Worm (Caenorhabditis elegans): ENCODE measurements around the gene lact-7.

The lact-7 gene

ce11 chrX:11743723-11744122 is 15.2 kb upstream of the lact-7 start:
- TF ChIP-seq aly-1 (tag; optimal IDR thresholded peaks at IDR 0.05) (no peak), F13C5.2 (tag; optimal IDR thresholded peaks at IDR 0.05) (no peak), scrt-1 (GFP tag; IDR thresholded peaks at IDR 0.05) (no peak), ama-1 (optimal IDR thresholded peaks at IDR 0.05) (no peak), B0310.2 (tag; optimal IDR thresholded peaks at IDR 0.05) (no peak), ceh-36 (tag; optimal IDR thresholded peaks at IDR 0.05) (no peak), pes-1 (GFP tag; IDR thresholded peaks at IDR 0.05) (no peak), hnd-1 (tag; optimal IDR thresholded peaks at IDR 0.05) (no peak), hmbx-1 (tag; optimal IDR thresholded peaks at IDR 0.05) (no peak), tbx-11 (GFP tag; IDR thresholded peaks at IDR 0.05) (no peak), flt-1 (GFP tag; IDR thresholded peaks at IDR 0.05) (no peak)

- TF ChIP-seq pes-1 (GFP tag; IDR thresholded peaks at IDR 0.05) (no peak), scrt-1 (GFP tag; IDR thresholded peaks at IDR 0.05) (no peak), hnd-1 (tag; optimal IDR thresholded peaks at IDR 0.05) (no peak), aly-1 (tag; optimal IDR thresholded peaks at IDR 0.05) (no peak), tbx-37 (GFP tag; conservative IDR thresholded peaks at IDR 0.05) (no peak), tbx-11 (GFP tag; IDR thresholded peaks at IDR 0.05) (no peak), tra-4 (tag; optimal IDR thresholded peaks at IDR 0.05) (no peak)
Observed at ce11 chrX:11745821-11746485, 13.0 kb upstream of the lact-7 start, which contains the start of gene C40H5.2. Gene C40H5.2 (plus strand): TSS chrX:11746076.

- TF ChIP-seq tra-4 (tag; optimal IDR thresholded peaks at IDR 0.05) (no peak), ceh-13 (GFP tag; optimal IDR thresholded peaks at IDR 0.05) (no peak), flt-1 (GFP tag; IDR thresholded peaks at IDR 0.05) (no peak), ama-1 (optimal IDR thresholded peaks at IDR 0.05) (no peak), ceh-36 (tag; optimal IDR thresholded peaks at IDR 0.05) (no peak), hnd-1 (tag; optimal IDR thresholded peaks at IDR 0.05) (no peak), F13C5.2 (tag; optimal IDR thresholded peaks at IDR 0.05) (no peak), ets-7 (tag; optimal IDR thresholded peaks at IDR 0.05) (no peak), scrt-1 (GFP tag; IDR thresholded peaks at IDR 0.05) (no peak), pes-1 (GFP tag; IDR thresholded peaks at IDR 0.05) (no peak), hmbx-1 (tag; optimal IDR thresholded peaks at IDR 0.05) (no peak), tbx-37 (GFP tag; conservative IDR thresholded peaks at IDR 0.05) (no peak), sea-1 (GFP tag; conservative IDR thresholded peaks at IDR 0.05) (no peak), B0310.2 (tag; optimal IDR thresholded peaks at IDR 0.05) (no peak), tbx-11 (GFP tag; IDR thresholded peaks at IDR 0.05) (no peak), hmg-4 (GFP tag; optimal IDR thresholded peaks at IDR 0.05) (no peak)
Observed at ce11 chrX:11752289-11752688, 6.6 kb upstream of the lact-7 start.

- no peak for TF ChIP-seq ets-7 (tag; optimal IDR thresholded peaks at IDR 0.05)
Observed at ce11 chrX:11753155-11753554, 5.8 kb upstream of the lact-7 start.

ce11 chrX:11757666-11758065 is 1.2 kb upstream of the lact-7 start:
- peak; percentile 73 for TF ChIP-seq ceh-13 (GFP tag; optimal IDR thresholded peaks at IDR 0.05)
- TF ChIP-seq tbx-11 (GFP tag; IDR thresholded peaks at IDR 0.05): peak; percentile 84
- peak; percentile 46 for TF ChIP-seq tra-4 (tag; optimal IDR thresholded peaks at IDR 0.05)
- peak; percentile 90 for TF ChIP-seq scrt-1 (GFP tag; IDR thresholded peaks at IDR 0.05)
- TF ChIP-seq ama-1 (optimal IDR thresholded peaks at IDR 0.05): no peak
- peak; percentile 87 for TF ChIP-seq flt-1 (GFP tag; IDR thresholded peaks at IDR 0.05)
- TF ChIP-seq aly-1 (tag; optimal IDR thresholded peaks at IDR 0.05): peak; percentile 80
- TF ChIP-seq sea-1 (GFP tag; conservative IDR thresholded peaks at IDR 0.05): peak; percentile 93
- peak; percentile 73 for TF ChIP-seq ets-7 (tag; optimal IDR thresholded peaks at IDR 0.05)
- peak; percentile 81 for TF ChIP-seq hnd-1 (tag; optimal IDR thresholded peaks at IDR 0.05)
- TF ChIP-seq ceh-36 (tag; optimal IDR thresholded peaks at IDR 0.05): peak; percentile 86
- peak; percentile 63 for TF ChIP-seq hmbx-1 (tag; optimal IDR thresholded peaks at IDR 0.05)
- peak; percentile 69 for TF ChIP-seq B0310.2 (tag; optimal IDR thresholded peaks at IDR 0.05)
- peak; percentile 88 for TF ChIP-seq tbx-37 (GFP tag; conservative IDR thresholded peaks at IDR 0.05)
- TF ChIP-seq hmg-4 (GFP tag; optimal IDR thresholded peaks at IDR 0.05): no peak
- TF ChIP-seq F13C5.2 (tag; optimal IDR thresholded peaks at IDR 0.05): peak; percentile 94
- TF ChIP-seq pes-1 (GFP tag; IDR thresholded peaks at IDR 0.05): peak; percentile 94

ce11 chrX:11765860-11766259 is 7.0 kb downstream of the lact-7 start:
- TF ChIP-seq ceh-13 (GFP tag; optimal IDR thresholded peaks at IDR 0.05): no peak

- TF ChIP-seq pes-1 (GFP tag; IDR thresholded peaks at IDR 0.05) (no peak), hnd-1 (tag; optimal IDR thresholded peaks at IDR 0.05) (no peak)
Observed at ce11 chrX:11766432-11766831, 7.5 kb downstream of the lact-7 start.

ce11 chrX:11769278-11769677 is 10.4 kb downstream of the lact-7 start, which contains the start of gene ttx-3:
Gene ttx-3 (minus strand): TSS chrX:11769378.
- TF ChIP-seq tbx-11 (GFP tag; IDR thresholded peaks at IDR 0.05): no peak
- TF ChIP-seq flt-1 (GFP tag; IDR thresholded peaks at IDR 0.05): no peak
- TF ChIP-seq ceh-36 (tag; optimal IDR thresholded peaks at IDR 0.05): no peak
- TF ChIP-seq hmg-4 (GFP tag; optimal IDR thresholded peaks at IDR 0.05): no peak
- no peak for TF ChIP-seq B0310.2 (tag; optimal IDR thresholded peaks at IDR 0.05)
- no peak for TF ChIP-seq sea-1 (GFP tag; conservative IDR thresholded peaks at IDR 0.05)
- no peak for TF ChIP-seq tbx-37 (GFP tag; conservative IDR thresholded peaks at IDR 0.05)
- TF ChIP-seq ceh-13 (GFP tag; optimal IDR thresholded peaks at IDR 0.05): no peak
- no peak for TF ChIP-seq hmbx-1 (tag; optimal IDR thresholded peaks at IDR 0.05)
- TF ChIP-seq tra-4 (tag; optimal IDR thresholded peaks at IDR 0.05): no peak
- no peak for TF ChIP-seq F13C5.2 (tag; optimal IDR thresholded peaks at IDR 0.05)
- TF ChIP-seq ama-1 (optimal IDR thresholded peaks at IDR 0.05): no peak
- TF ChIP-seq hnd-1 (tag; optimal IDR thresholded peaks at IDR 0.05): no peak
- no peak for TF ChIP-seq scrt-1 (GFP tag; IDR thresholded peaks at IDR 0.05)
- TF ChIP-seq ets-7 (tag; optimal IDR thresholded peaks at IDR 0.05): no peak
- TF ChIP-seq pes-1 (GFP tag; IDR thresholded peaks at IDR 0.05): no peak
- TF ChIP-seq aly-1 (tag; optimal IDR thresholded peaks at IDR 0.05): no peak

All from whole organism, early embryonic.